Fruit fly (Drosophila melanogaster) whole organism, embryonic: ENCODE data around the gene CG12661.

Source experiments
- BtbVII ChIP-seq: fragments of 200-800 bp; sonication (Bioruptor generic); optimal IDR thresholded peaks from 3 replicates; lab custom pipeline; 2017; ENCODE audit warnings: missing biosample characterization, mild to moderate bottlenecking, missing genetic modification characterization
- CG10209 ChIP-seq: fragments of 200-800 bp; sonication (Bioruptor generic); optimal IDR thresholded peaks from 3 replicates; lab custom pipeline; 2017; ENCODE audit warnings: missing biosample characterization, mild to moderate bottlenecking, missing genetic modification characterization, missing genetic modification reagents
- CG10366 ChIP-seq: fragments of 200-800 bp; sonication (Bioruptor generic); IDR thresholded peaks from 2 replicates; pipeline ENCODE4 v1.3.6; 2022; ENCODE audit warnings: missing biosample characterization, missing genetic modification characterization
- CG10462 ChIP-seq: fragments of 200-800 bp; sonication (Bioruptor generic); optimal IDR thresholded peaks from 2 replicates; lab custom pipeline; 2016; ENCODE audit warnings: missing biosample characterization, missing genetic modification characterization
- CG10979 ChIP-seq: fragments of 200-800 bp; sonication (Bioruptor generic); optimal IDR thresholded peaks from 2 replicates; lab custom pipeline; 2018; ENCODE audit warnings: missing biosample characterization, mild to moderate bottlenecking, missing genetic modification characterization, moderate library complexity
- CG1233 ChIP-seq: fragments of 200-800 bp; sonication (Bioruptor generic); optimal IDR thresholded peaks from 4 replicates; lab custom pipeline; 2018; ENCODE audit warnings: missing biosample characterization, mild to moderate bottlenecking, missing genetic modification characterization
- CG14014 ChIP-seq: fragments of 200-800 bp; sonication (Bioruptor generic); IDR thresholded peaks from 2 replicates; pipeline ENCODE4 v1.3.6; 2022; ENCODE audit warnings: missing biosample characterization, missing genetic modification characterization
- CG14710 ChIP-seq: fragments of 200-800 bp; sonication (Bioruptor generic); optimal IDR thresholded peaks from 3 replicates; lab custom pipeline; 2019; ENCODE audit warnings: missing biosample characterization, mild to moderate bottlenecking, missing genetic modification characterization, moderate library complexity
- CG18599 ChIP-seq: fragments of 200-800 bp; sonication (Bioruptor generic); optimal IDR thresholded peaks from 3 replicates; lab custom pipeline; 2017; ENCODE audit warnings: missing biosample characterization, missing genetic modification characterization, mild to moderate bottlenecking, moderate library complexity, missing genetic modification reagents
- CG2120 ChIP-seq: fragments of 200-800 bp; sonication (Bioruptor generic); optimal IDR thresholded peaks from 3 replicates; lab custom pipeline; 2016; ENCODE audit warnings: missing biosample characterization, missing genetic modification characterization
- CG2712 ChIP-seq: fragments of 200-800 bp; optimal IDR thresholded peaks from 3 replicates; lab custom pipeline; 2019; ENCODE audit warnings: missing biosample characterization, mild to moderate bottlenecking, missing genetic modification characterization, moderate library complexity
- CG3995 ChIP-seq: fragments of 200-800 bp; sonication (Bioruptor generic); optimal IDR thresholded peaks from 3 replicates; lab custom pipeline; 2016; ENCODE audit warnings: missing biosample characterization, missing genetic modification characterization
- CG42726 ChIP-seq: fragments of 200-800 bp; sonication (Bioruptor generic); IDR thresholded peaks from 2 replicates; pipeline ENCODE4 v1.3.6; 2022; ENCODE audit warnings: missing biosample characterization, missing genetic modification characterization; ENCODE audit not compliant: partially characterized antibody
- CG7556 ChIP-seq: fragments of 200-800 bp; sonication (Bioruptor generic); optimal IDR thresholded peaks from 2 replicates; lab custom pipeline; 2017; ENCODE audit warnings: missing biosample characterization, mild to moderate bottlenecking, missing genetic modification characterization
- CG7786 ChIP-seq: fragments of 200-800 bp; sonication (Bioruptor generic); optimal IDR thresholded peaks from 2 replicates; lab custom pipeline; 2016; ENCODE audit warnings: missing biosample characterization, missing genetic modification characterization
- Chrac-16 ChIP-seq: fragments of 200-800 bp; sonication (Bioruptor generic); optimal IDR thresholded peaks from 3 replicates; lab custom pipeline; 2016; ENCODE audit warnings: missing biosample characterization, missing genetic modification characterization
- Dp ChIP-seq: fragments of 200-800 bp; sonication (Bioruptor generic); optimal IDR thresholded peaks from 2 replicates; lab custom pipeline; 2018; ENCODE audit warnings: missing biosample characterization, mild to moderate bottlenecking, missing genetic modification characterization, moderate library complexity
- Drgx ChIP-seq: fragments of 200-800 bp; sonication (Bioruptor generic); IDR thresholded peaks from 2 replicates; pipeline ENCODE4 v1.3.6; 2022; ENCODE audit warnings: missing biosample characterization, missing genetic modification characterization
- HHEX ChIP-seq: fragments of 200-800 bp; sonication (Bioruptor generic); optimal IDR thresholded peaks from 3 replicates; lab custom pipeline; 2017; ENCODE audit warnings: missing biosample characterization, mild to moderate bottlenecking, missing genetic modification characterization, missing genetic modification reagents
- Hey ChIP-seq: fragments of 200-800 bp; sonication (Bioruptor generic); optimal IDR thresholded peaks from 3 replicates; lab custom pipeline; 2018; ENCODE audit warnings: missing biosample characterization, mild to moderate bottlenecking, missing genetic modification characterization
- Hmr ChIP-seq: fragments of 200-800 bp; sonication (Bioruptor generic); optimal IDR thresholded peaks from 3 replicates; lab custom pipeline; 2017; ENCODE audit warnings: mild to moderate bottlenecking, missing biosample characterization, missing genetic modification reagents, missing genetic modification characterization
- Kr ChIP-seq: fragments of 200-800 bp; sonication (Bioruptor generic); optimal IDR thresholded peaks from 2 replicates; lab custom pipeline; 2017; ENCODE audit warnings: missing biosample characterization, mild to moderate bottlenecking, missing genetic modification characterization
- Lim3 ChIP-seq: fragments of 200-800 bp; sonication (Bioruptor generic); IDR thresholded peaks from 2 replicates; pipeline ENCODE4 v1.3.6; 2022; ENCODE audit warnings: missing biosample characterization, missing genetic modification characterization
- NfI ChIP-seq: fragments of 200-800 bp; sonication (Bioruptor generic); optimal IDR thresholded peaks from 3 replicates; lab custom pipeline; 2018; ENCODE audit warnings: missing biosample characterization, mild to moderate bottlenecking, missing genetic modification characterization, moderate library complexity
- Oaz ChIP-seq: fragments of 200-800 bp; sonication (Bioruptor generic); IDR thresholded peaks from 2 replicates; pipeline ENCODE4 v1.3.6; 2022; ENCODE audit warnings: missing biosample characterization, missing genetic modification characterization
- Xbp1 ChIP-seq: fragments of 200-800 bp; sonication (Bioruptor generic); optimal IDR thresholded peaks from 3 replicates; lab custom pipeline; 2016; ENCODE audit warnings: missing biosample characterization, mild to moderate bottlenecking, missing genetic modification characterization
- amos ChIP-seq: fragments of 200-800 bp; sonication (Bioruptor generic); IDR thresholded peaks from 2 replicates; pipeline ENCODE4 v1.3.6; 2022; ENCODE audit warnings: missing biosample characterization, missing genetic modification characterization; ENCODE audit not compliant: partially characterized antibody
- ash1 ChIP-seq: fragments of 200-800 bp; sonication (Bioruptor generic); optimal IDR thresholded peaks from 2 replicates; lab custom pipeline; 2018; ENCODE audit warnings: missing biosample characterization, mild to moderate bottlenecking, missing genetic modification characterization
- caup ChIP-seq: fragments of 200-800 bp; sonication (Bioruptor generic); optimal IDR thresholded peaks from 3 replicates; lab custom pipeline; 2017; ENCODE audit warnings: missing biosample characterization, mild to moderate bottlenecking, missing genetic modification characterization, moderate library complexity; ENCODE audit not compliant: severe bottlenecking
- cg ChIP-seq: fragments of 200-800 bp; sonication (Bioruptor generic); optimal IDR thresholded peaks from 3 replicates; lab custom pipeline; 2019; ENCODE audit warnings: missing biosample characterization, mild to moderate bottlenecking, missing genetic modification characterization, moderate library complexity
- da ChIP-seq: fragments of 200-800 bp; sonication (Bioruptor generic); optimal IDR thresholded peaks from 2 replicates; lab custom pipeline; 2016; ENCODE audit warnings: missing biosample characterization, missing genetic modification characterization
- fru ChIP-seq: fragments of >200 bp; optimal IDR thresholded peaks from 2 replicates; lab custom pipeline; 2017
- gfzf ChIP-seq: fragments of 200-800 bp; sonication (Bioruptor generic); optimal IDR thresholded peaks from 2 replicates; lab custom pipeline; 2016; ENCODE audit warnings: missing biosample characterization, mild to moderate bottlenecking, missing genetic modification characterization, moderate library complexity
- hkb ChIP-seq, 2 experiments: fragments of 200-800 bp in 1 of 2; fragments of >200 bp in 1 of 2; sonication (Bioruptor generic) in 1 of 2; IDR thresholded peaks in 1 of 2; optimal IDR thresholded peaks in 1 of 2; 2 replicates each; pipeline versions ENCODE4 v1.3.6 to Lab custom; 2017 to 2022; ENCODE audit warnings: missing biosample characterization in 1 of 2, missing genetic modification characterization in 1 of 2
- lbe ChIP-seq: fragments of 200-800 bp; sonication (Bioruptor generic); optimal IDR thresholded peaks from 2 replicates; lab custom pipeline; 2016; ENCODE audit warnings: missing biosample characterization, mild to moderate bottlenecking, missing genetic modification characterization
- lmd ChIP-seq: fragments of 200-800 bp; sonication (Bioruptor generic); IDR thresholded peaks from 2 replicates; pipeline ENCODE4 v1.3.6; 2022; ENCODE audit warnings: missing biosample characterization, missing genetic modification characterization
- luna ChIP-seq: fragments of 200-800 bp; sonication (Bioruptor generic); optimal IDR thresholded peaks from 2 replicates; lab custom pipeline; 2016; ENCODE audit warnings: missing biosample characterization, missing genetic modification characterization
- pb ChIP-seq: fragments of 200-800 bp; sonication (Bioruptor generic); optimal IDR thresholded peaks from 3 replicates; lab custom pipeline; 2016; ENCODE audit warnings: missing biosample characterization, missing genetic modification characterization
- pnt ChIP-seq: fragments of 200-800 bp; sonication (Bioruptor generic); optimal IDR thresholded peaks from 3 replicates; lab custom pipeline; 2016; ENCODE audit warnings: missing biosample characterization, missing genetic modification characterization
- rib ChIP-seq: fragments of 200-800 bp; sonication (Bioruptor generic); IDR thresholded peaks from 2 replicates; pipeline ENCODE4 v1.3.6; 2022; ENCODE audit warnings: missing biosample characterization, missing genetic modification characterization
- salm ChIP-seq: fragments of 200-800 bp; sonication (Bioruptor generic); optimal IDR thresholded peaks from 2 replicates; lab custom pipeline; 2018; ENCODE audit warnings: missing biosample characterization, mild to moderate bottlenecking, missing genetic modification characterization
- scrt ChIP-seq: fragments of 200-800 bp; sonication (Bioruptor generic); optimal IDR thresholded peaks from 2 replicates; lab custom pipeline; 2018; ENCODE audit warnings: missing biosample characterization, mild to moderate bottlenecking, missing genetic modification characterization, moderate library complexity
- sens ChIP-seq: fragments of 200-800 bp; sonication (Bioruptor generic); peaks from one replicate; lab custom pipeline; 2016; ENCODE audit warnings: missing biosample characterization, missing genetic modification characterization
- shn ChIP-seq: fragments of 200-800 bp; sonication (Bioruptor generic); optimal IDR thresholded peaks from 3 replicates; lab custom pipeline; 2016; ENCODE audit warnings: missing biosample characterization, missing genetic modification characterization
- sr ChIP-seq: fragments of 200-800 bp; sonication (Bioruptor generic); IDR thresholded peaks from 3 replicates; pipeline ENCODE4 v1.3.6; 2022; ENCODE audit warnings: missing biosample characterization, missing genetic modification characterization
- trh ChIP-seq: fragments of 200-800 bp; sonication (Bioruptor generic); optimal IDR thresholded peaks from 2 replicates; lab custom pipeline; 2016; ENCODE audit warnings: missing biosample characterization, missing genetic modification characterization
- ttk ChIP-seq: fragments of 200-800 bp; sonication (Bioruptor generic); IDR thresholded peaks from 2 replicates; pipeline ENCODE4 v2.1.2; 2022; ENCODE audit warnings: missing biosample characterization, missing genetic modification characterization
- tup ChIP-seq: fragments of 200-800 bp; sonication (Bioruptor generic); optimal IDR thresholded peaks from 2 replicates; lab custom pipeline; 2016; ENCODE audit warnings: missing biosample characterization, mild to moderate bottlenecking, missing genetic modification characterization, moderate library complexity
- vfl ChIP-seq: fragments of 200-800 bp; sonication (Bioruptor generic); optimal IDR thresholded peaks from 2 replicates; lab custom pipeline; 2016; ENCODE audit warnings: missing biosample characterization, missing genetic modification characterization
- wek ChIP-seq: fragments of 200-800 bp; sonication (Bioruptor generic); optimal IDR thresholded peaks from 3 replicates; lab custom pipeline; 2018; ENCODE audit warnings: missing biosample characterization, mild to moderate bottlenecking, missing genetic modification characterization, moderate library complexity

CG12661 gene

DNA sequence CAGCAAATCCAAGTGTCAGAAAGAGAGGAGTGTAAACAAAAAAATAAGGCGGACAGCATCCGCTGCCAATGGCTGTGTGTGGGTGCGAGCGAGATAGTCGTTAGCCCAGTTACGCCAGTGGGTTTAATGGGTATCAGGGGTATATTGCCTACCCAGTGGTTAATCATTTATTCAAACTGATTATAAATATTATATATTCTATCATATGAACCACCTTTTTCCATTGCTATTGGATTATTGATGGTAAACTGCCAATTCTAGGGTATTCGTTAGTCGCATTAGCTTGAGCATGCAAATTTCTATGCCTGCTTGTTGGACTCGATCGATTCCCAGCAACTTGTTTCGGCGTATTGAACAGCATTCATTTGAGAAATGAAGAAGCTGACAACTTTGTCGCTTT, 27.4 kb downstream of the CG12661 start (continued):
- TF ChIP-seq CG10462: peak; percentile 88
- no peak for TF ChIP-seq hkb (optimal IDR thresholded peaks at IDR 0.05; lab: Kevin White, UChicago)
- peak; percentile 95 for TF ChIP-seq hkb (GFP tag; IDR thresholded peaks at IDR 0.05; lab: Robert Waterston, UW)
- peak; percentile 91 for TF ChIP-seq CG18599 (GFP tag; lab: Kevin White, UChicago)
- TF ChIP-seq CG2120: peak; percentile 93
- no peak for TF ChIP-seq gfzf (GFP tag; lab: Kevin White, UChicago)
- TF ChIP-seq sens (GFP tag; lab: Kevin White, UChicago): peak; percentile 96
- TF ChIP-seq lmd: peak; percentile 97
- peak; percentile 94 for TF ChIP-seq CG10209 (GFP tag; lab: Kevin White, UChicago)
- no peak for TF ChIP-seq cg (GFP tag; lab: Kevin White, UChicago)
- TF ChIP-seq amos: no peak
- TF ChIP-seq luna (GFP tag; lab: Kevin White, UChicago): no peak
- peak; percentile 88 for TF ChIP-seq BtbVII (GFP tag; lab: Kevin White, UChicago)
- peak; percentile 43 for TF ChIP-seq CG3995 (GFP tag; lab: Kevin White, UChicago)
- peak; percentile 87 for TF ChIP-seq CG14710
- peak; percentile 88 for TF ChIP-seq scrt (GFP tag; lab: Kevin White, UChicago)
- peak; percentile 71 for TF ChIP-seq pnt (GFP tag; lab: Kevin White, UChicago)
- TF ChIP-seq ttk (GFP tag; lab: Robert Waterston, UW): peak; percentile 95
- peak; percentile 81 for TF ChIP-seq wek
- peak; percentile 94 for TF ChIP-seq Hmr
- peak; percentile 94 for TF ChIP-seq rib (GFP tag; lab: Robert Waterston, UW)
- peak; percentile 93 for TF ChIP-seq Chrac-16 (GFP tag; lab: Kevin White, UChicago)
- peak; percentile 90 for TF ChIP-seq salm (tag; lab: Kevin White, UChicago)
- TF ChIP-seq trh (GFP tag; lab: Kevin White, UChicago): peak; percentile 92
- TF ChIP-seq Xbp1 (GFP tag; lab: Kevin White, UChicago): peak; percentile 95
- TF ChIP-seq pb (GFP tag; lab: Kevin White, UChicago): peak; percentile 39
- peak; percentile 58 for TF ChIP-seq ash1 (GFP tag; lab: Kevin White, UChicago)
- TF ChIP-seq CG10979: peak; percentile 93
- TF ChIP-seq vfl (GFP tag; lab: Kevin White, UChicago): peak; percentile 68
- peak; percentile 89 for TF ChIP-seq lbe (GFP tag; lab: Kevin White, UChicago)
- peak; percentile 96 for TF ChIP-seq CG10366
- TF ChIP-seq fru (lab: Kevin White, UChicago): no peak
- peak; percentile 93 for TF ChIP-seq NfI (GFP tag; lab: Kevin White, UChicago)
- TF ChIP-seq HHEX (GFP tag; lab: Kevin White, UChicago): peak; percentile 95
- TF ChIP-seq CG7786 (GFP tag; lab: Kevin White, UChicago): peak; percentile 45
- peak; percentile 92 for TF ChIP-seq Oaz (GFP tag; lab: Robert Waterston, UW)
- no peak for TF ChIP-seq da (GFP tag; lab: Kevin White, UChicago)
- TF ChIP-seq Kr (GFP tag; lab: Kevin White, UChicago): no peak
- TF ChIP-seq tup (GFP tag; lab: Kevin White, UChicago): peak; percentile 88
- TF ChIP-seq CG7556 (GFP tag; lab: Kevin White, UChicago): peak; percentile 86
- peak; percentile 91 for TF ChIP-seq CG1233 (GFP tag; lab: Kevin White, UChicago)
- peak; percentile 48 for TF ChIP-seq shn (GFP tag; lab: Kevin White, UChicago)
- peak; percentile 94 for TF ChIP-seq caup (GFP tag; lab: Kevin White, UChicago)
- peak; percentile 97 for TF ChIP-seq Drgx
- TF ChIP-seq sr (GFP tag; lab: Robert Waterston, UW): peak; percentile 90
- TF ChIP-seq CG42726 (GFP tag; lab: Robert Waterston, UW): no peak
- peak; percentile 91 for TF ChIP-seq Lim3 (GFP tag; lab: Robert Waterston, UW)
- peak; percentile 96 for TF ChIP-seq CG14014 (GFP tag; lab: Robert Waterston, UW)
- peak; percentile 95 for TF ChIP-seq CG2712 (tag; lab: Kevin White, UChicago)
- no peak for TF ChIP-seq Dp (GFP tag; lab: Kevin White, UChicago)
- peak; percentile 66 for TF ChIP-seq Hey
